Fruit fly (Drosophila melanogaster) whole organism, larva: ENCODE data around the gene Nufip.

Source experiments
- noc ChIP-seq: fragments of 200-800 bp; sonication (Bioruptor generic); optimal IDR thresholded peaks from 3 replicates; lab custom pipeline; 2019; ENCODE audit warnings: missing biosample characterization, mild to moderate bottlenecking, missing genetic modification characterization, moderate library complexity

Gene Nufip

DNA sequence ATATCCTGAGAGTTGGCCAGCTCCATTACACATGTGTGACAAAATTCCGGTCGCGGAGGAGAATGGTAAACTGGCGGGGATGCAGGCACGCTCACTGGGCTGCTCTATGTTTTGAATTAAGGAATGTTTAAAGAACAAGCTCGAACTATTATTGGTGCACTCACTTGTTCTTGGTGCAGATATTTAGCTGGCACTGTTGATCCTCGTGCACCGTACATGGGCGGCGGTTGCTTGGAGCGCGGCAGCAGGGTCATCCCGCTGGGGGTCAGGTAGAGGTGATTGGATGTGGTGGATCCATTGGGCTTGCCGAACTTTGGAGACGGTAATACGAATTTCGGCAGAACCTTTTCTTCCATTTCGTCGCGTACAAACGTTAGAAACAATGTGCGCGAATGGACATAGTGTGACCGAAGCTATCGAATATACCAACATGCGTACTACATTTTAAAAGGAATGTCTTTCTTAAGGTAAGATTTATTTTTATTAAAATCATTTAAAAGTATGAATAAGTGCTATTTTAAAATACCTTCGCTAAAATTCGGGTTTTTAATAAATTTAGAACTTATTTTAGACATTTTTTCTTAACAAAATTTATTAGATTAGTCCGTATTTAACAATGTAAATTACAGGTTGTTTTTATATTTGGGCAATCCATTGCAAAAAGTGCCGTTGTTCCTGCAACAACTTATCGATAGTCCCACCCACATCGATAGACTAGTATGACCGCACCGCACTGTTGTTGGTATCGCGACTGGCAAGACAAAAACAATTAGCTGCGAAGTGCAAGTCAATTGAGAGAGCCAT, at the start of gene Nufip, which contains the start of gene Atg3:
TSS of gene Nufip (minus strand) at position 415 of the 804 bp plus-strand sequence.
TSS of gene Atg3 (plus strand) at position 735 of the 804 bp plus-strand sequence.
- peak; percentile 19 for TF ChIP-seq noc (tag; lab: Kevin White, UChicago)

DNA sequence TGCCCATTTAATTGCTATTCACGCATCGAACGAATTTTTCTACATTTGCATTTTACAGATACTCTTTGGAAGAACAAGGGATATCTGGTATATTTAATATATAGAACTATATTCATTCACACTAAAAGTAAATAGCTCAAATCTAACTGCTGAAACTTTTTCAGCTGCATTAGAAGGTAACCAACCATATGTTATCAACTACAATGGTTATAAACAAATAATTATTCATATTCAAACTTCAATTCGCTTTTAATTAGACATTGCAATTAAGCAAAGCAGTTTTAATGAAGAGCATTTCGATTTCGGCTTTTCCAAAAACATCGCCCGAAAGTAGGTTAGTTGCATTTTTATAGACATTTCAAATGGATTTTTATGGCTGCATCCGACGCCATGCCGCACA, 48.2 kb upstream of the Nufip start:
- no peak for TF ChIP-seq noc (tag; lab: Kevin White, UChicago)

DNA sequence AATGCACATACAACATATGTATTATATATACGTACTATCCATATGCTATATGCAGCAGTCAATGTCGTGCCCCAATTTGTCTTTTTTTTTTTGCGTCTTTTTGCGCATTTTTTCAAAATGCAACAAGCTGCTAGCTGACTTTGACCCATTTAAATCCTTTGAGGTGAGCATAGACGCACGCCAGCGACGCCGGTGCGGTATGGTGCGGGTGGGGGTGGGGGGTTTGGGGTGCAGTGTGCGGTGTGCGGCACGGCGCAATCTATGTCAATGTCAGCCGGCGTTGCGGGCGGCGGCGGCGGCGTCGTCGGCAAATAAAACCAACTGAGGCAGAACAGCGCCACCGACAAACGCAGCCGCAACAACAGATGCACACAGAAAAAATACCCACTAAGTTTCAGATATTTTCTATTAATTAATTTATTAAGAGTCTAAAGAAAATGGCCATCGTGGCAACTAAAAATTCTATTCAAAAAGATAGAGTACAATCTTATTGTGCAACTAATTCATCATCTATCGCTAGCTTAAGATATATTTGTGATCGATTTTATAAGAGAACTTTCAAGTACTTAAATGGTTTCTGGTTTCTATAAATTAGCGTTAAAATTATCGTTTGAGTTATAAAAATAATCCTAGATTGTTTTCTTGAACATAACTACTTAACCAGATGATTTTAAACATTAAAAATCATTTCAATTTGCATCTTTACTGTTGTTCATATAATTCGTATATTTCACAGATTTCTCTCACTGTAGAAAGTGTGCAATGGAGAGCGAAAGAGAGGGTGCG, 47.1 kb upstream of the Nufip start:
- no peak for TF ChIP-seq noc (tag; lab: Kevin White, UChicago)

dm6 chr3L:18792834-18793233, 44.7 kb upstream of the Nufip start:
- no peak for TF ChIP-seq noc (tag; lab: Kevin White, UChicago)

DNA sequence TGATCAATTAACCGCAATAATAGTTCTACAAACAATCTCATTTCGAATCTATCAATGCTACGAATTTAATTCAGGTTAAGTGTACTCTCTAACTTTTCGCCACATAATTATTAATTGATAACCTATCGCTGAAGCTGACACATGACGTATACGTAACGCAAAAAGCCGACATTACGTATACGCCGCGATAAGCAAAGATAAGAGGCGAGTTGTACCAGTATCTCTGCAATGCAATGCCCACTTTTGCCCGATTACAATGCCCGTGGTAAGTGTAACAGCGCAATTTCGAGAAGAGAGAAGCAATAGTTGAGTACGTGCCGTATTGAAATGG, 43.8 kb upstream of the Nufip start:
- no peak for TF ChIP-seq noc (tag; lab: Kevin White, UChicago)

dm6 chr3L:18791232-18792008, 43.3 kb upstream of the Nufip start:
- TF ChIP-seq noc (tag; lab: Kevin White, UChicago) = peak; percentile 39

dm6 chr3L:18790630-18791167, 42.5 kb upstream of the Nufip start:
- no peak for TF ChIP-seq noc (tag; lab: Kevin White, UChicago)

DNA sequence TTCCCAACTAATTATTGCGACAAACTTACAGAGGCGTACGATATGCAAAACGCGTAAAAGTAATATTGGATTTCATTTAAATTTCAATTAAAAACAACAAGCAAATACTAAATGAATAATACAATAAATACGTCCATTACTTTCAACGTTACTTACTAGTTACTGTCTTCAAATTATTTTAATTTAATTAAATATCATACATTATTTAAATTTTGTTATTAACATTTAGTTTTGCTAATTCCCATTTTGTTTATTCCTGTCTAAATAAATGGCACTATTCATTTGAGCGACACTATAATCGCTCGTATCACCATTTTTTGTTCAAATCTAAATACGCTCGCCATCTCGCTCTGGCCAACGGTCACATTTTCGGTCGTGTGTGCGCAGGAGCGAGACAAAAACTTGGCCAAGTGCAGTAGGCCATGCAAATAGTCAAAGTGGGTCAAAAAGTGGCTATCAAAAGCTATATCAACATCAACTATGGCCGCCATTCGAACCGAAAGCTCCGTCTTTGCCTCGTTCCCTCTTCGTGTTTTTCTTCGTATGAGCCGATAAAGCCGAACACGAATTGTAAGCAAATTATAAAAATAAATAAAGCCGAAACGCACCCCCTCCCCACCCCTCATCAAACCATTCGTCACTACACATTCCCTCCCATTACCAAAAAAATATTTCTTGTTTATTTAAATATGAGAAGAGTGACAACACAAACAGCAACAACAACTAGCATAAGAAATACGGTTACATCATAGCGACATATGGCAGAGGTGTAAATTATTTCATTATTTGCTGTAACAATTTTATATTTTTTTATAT, 41.2 kb upstream of the Nufip start:
- peak; percentile 64 for TF ChIP-seq noc (tag; lab: Kevin White, UChicago)

DNA sequence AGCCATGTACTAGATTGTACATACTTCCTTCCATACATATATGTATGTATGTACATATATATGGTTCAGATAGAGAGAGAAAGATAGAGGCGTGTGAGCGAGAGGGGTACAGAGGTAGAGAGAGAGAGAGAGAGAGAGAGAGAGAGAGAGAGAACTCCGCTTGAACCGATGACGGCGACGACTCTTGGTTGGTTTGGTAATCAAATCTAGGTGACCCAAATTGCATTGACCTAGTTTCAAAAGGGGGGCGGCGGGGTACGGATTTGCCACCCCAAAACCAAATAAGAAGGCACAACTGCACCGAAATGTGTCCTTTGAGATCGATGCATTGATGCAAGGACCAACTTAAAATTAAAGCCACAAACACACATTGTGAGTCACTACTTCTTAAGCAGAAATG, 39.7 kb upstream of the Nufip start:
- TF ChIP-seq noc (tag; lab: Kevin White, UChicago) = no peak

dm6 chr3L:18786427-18787104, 38.4 kb upstream of the Nufip start:
- peak; percentile 65 for TF ChIP-seq noc (tag; lab: Kevin White, UChicago)

DNA sequence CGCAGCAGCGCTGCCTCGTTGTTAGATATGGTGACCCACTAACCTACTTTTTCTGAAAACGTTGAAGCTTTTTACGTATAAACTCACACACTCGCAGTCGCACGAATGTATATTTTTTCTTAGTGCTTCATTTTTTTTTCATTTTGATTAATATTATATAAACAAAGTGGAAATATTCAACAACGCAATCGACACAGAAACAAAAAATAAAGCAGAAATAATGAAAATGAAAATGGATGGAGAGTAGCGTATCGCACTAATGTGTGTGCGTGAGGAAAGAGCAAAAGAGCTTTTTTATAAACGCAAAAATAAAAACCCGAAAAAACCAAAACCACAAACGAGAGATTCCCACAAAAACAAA, 37.9 kb upstream of the Nufip start:
- TF ChIP-seq noc (tag; lab: Kevin White, UChicago) = no peak

- TF ChIP-seq noc (tag; lab: Kevin White, UChicago) = no peak
Measured at dm6 chr3L:18784562-18784961, 36.4 kb upstream of the Nufip start.

DNA sequence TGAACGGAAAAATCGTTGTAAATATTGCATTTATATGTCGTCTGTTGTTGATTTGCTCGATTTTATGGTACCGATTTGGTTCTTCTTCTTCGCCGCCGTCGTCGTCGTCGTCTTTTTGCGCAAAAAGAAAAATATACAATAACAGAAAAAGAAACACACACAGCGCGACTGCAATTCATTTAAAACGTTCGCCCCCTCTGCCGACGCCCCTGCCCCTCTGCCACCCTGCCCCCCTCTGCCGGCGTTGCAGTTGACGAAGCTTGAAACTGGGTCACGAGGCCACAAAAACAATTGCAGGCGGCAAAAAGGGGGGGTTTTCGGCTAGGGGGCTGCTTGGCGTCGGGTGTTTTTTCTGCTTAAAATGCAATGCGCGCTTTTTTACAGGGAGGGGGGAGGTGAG, 35.4 kb upstream of the Nufip start:
- no peak for TF ChIP-seq noc (tag; lab: Kevin White, UChicago)

DNA sequence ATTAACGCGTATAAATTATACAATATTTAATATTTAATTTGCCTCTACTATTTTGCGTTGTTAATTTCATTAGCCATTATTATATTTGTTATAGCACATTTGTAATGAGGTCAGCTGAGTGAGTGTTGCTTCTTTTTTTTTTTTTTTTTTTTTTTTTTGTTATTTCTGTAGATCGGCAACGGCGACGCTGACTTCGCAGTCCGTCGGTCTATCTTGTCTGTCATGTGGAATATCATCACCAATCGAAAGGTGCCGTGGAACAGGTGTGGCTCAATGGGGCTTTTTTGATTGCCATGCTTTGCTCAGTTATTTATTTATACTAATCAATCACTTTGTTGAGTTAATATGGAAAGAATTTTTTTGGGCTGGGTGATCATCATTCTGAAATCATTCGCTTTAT, 34.5 kb upstream of the Nufip start:
- no peak for TF ChIP-seq noc (tag; lab: Kevin White, UChicago)
